Worm (Caenorhabditis elegans): ENCODE measurements around the gene tag-153.

ce11 chrV:9297332-9297731, 25.6 kb upstream of the tag-153 start, which contains the start of gene F44A2.5:
- no peak for TF ChIP-seq sea-1 (GFP tag; conservative IDR thresholded peaks at IDR 0.05)
- no peak for TF ChIP-seq ama-1 (optimal IDR thresholded peaks at IDR 0.05)
- no peak for TF ChIP-seq flt-1 (GFP tag; IDR thresholded peaks at IDR 0.05)
- no peak for TF ChIP-seq hmg-4 (GFP tag; optimal IDR thresholded peaks at IDR 0.05)
- no peak for TF ChIP-seq tra-4 (tag; optimal IDR thresholded peaks at IDR 0.05)
- TF ChIP-seq tbx-11 (GFP tag; IDR thresholded peaks at IDR 0.05): no peak
- TF ChIP-seq aly-1 (tag; optimal IDR thresholded peaks at IDR 0.05): no peak
- TF ChIP-seq pes-1 (GFP tag; IDR thresholded peaks at IDR 0.05): no peak
- TF ChIP-seq ets-7 (tag; optimal IDR thresholded peaks at IDR 0.05): no peak
- TF ChIP-seq B0310.2 (tag; optimal IDR thresholded peaks at IDR 0.05): no peak
- TF ChIP-seq ceh-13 (GFP tag; optimal IDR thresholded peaks at IDR 0.05): no peak
- TF ChIP-seq ceh-36 (tag; optimal IDR thresholded peaks at IDR 0.05): no peak

Data from whole organism, early embryonic.